Worm (Caenorhabditis elegans) whole organism, young adult: Measurements from ENCODE around the gene lec-1.
"Not testable (repeated sequence)": the region's sequence is repeated elsewhere in the genome, so short reads cannot be mapped to it uniquely, and the experiment has no call there.

Source experiments
- lin-54 ChIP-seq: fragments of 200-800 bp; sonication (Bioruptor generic); optimal IDR thresholded peaks from 2 replicates; lab custom pipeline; 2018; ENCODE audit warnings: mild to moderate bottlenecking, missing genetic modification characterization, missing compliant biosample characterization
- sea-2 ChIP-seq: fragments of 200-800 bp; sonication (Bioruptor generic); IDR thresholded peaks from 2 replicates; pipeline ENCODE4 v1.3.6; 2022; ENCODE audit warnings: missing genetic modification characterization, missing compliant biosample characterization

ce11 chrII:13182295-13182694 lies 13.1 kb upstream of the lec-1 start:
- TF ChIP-seq lin-54 (GFP tag; lab: Kevin White, UChicago); sea-2 (GFP tag; lab: Robert Waterston, UW): not testable (repeated sequence)
